Fruit fly (Drosophila melanogaster) whole organism, prepupa: ENCODE data around the gene CG3597.

Experiments used
- Blimp-1 ChIP-seq: fragments of 200-800 bp; sonication (Bioruptor generic); optimal IDR thresholded peaks from 3 replicates; lab custom pipeline; 2017; ENCODE audit warnings: missing biosample characterization, missing genetic modification characterization, mild to moderate bottlenecking, moderate library complexity, missing genetic modification reagents
- CG6854 ChIP-seq: fragments of 200-800 bp; sonication (Bioruptor generic); optimal IDR thresholded peaks from 2 replicates; lab custom pipeline; 2017; ENCODE audit warnings: missing biosample characterization, mild to moderate bottlenecking, missing genetic modification characterization
- Eip93F ChIP-seq: fragments of 200-800 bp; sonication (Bioruptor generic); optimal IDR thresholded peaks from 2 replicates; lab custom pipeline; 2016; ENCODE audit warnings: missing biosample characterization, mild to moderate bottlenecking, missing genetic modification characterization

dm6 chr2L:2372112-2372449 is 757 bp upstream of the CG3597 start:
- TF ChIP-seq Blimp-1 (no peak), Eip93F (GFP tag; lab: Kevin White, UChicago) (no peak), CG6854 (GFP tag; lab: Kevin White, UChicago) (no peak)
